Worm (Caenorhabditis elegans) whole organism, L1 larva: ENCODE data around the gene F17C11.2.

Experiments used
- blmp-1 ChIP-seq: fragments of 150-350 bp; optimal IDR thresholded peaks from 2 replicates; lab custom pipeline; 2014; ENCODE audit warnings: missing biosample characterization, missing genetic modification characterization
- ceh-63 ChIP-seq: fragments of 200-800 bp; sonication (Bioruptor generic); optimal IDR thresholded peaks from 2 replicates; lab custom pipeline; 2018; ENCODE audit warnings: mild to moderate bottlenecking, missing genetic modification characterization, missing compliant biosample characterization
- ceh-82 ChIP-seq, 3 experiments: fragments of 150-350 bp in 1 of 3; sonication (generic microtip) in 2 of 3; optimal IDR thresholded peaks; 2 replicates each; lab custom pipeline; 2014 to 2017; ENCODE audit warnings: missing biosample characterization in 3 of 3, missing genetic modification characterization in 3 of 3
- ces-1 ChIP-seq: fragments of 150-350 bp; optimal IDR thresholded peaks from 2 replicates; lab custom pipeline; 2014; ENCODE audit warnings: missing biosample characterization, missing genetic modification reagents, missing genetic modification characterization
- dpl-1 ChIP-seq, 3 experiments: fragments of 150-350 bp in 2 of 3; sonication (generic microtip) in 1 of 3; optimal IDR thresholded peaks; 2 replicates each; lab custom pipeline; 2014 to 2017; ENCODE audit warnings: missing biosample characterization in 3 of 3, missing genetic modification characterization in 3 of 3, missing genetic modification reagents in 3 of 3
- dsc-1 ChIP-seq: sonication (generic microtip); optimal IDR thresholded peaks from 2 replicates; lab custom pipeline; 2016; ENCODE audit warnings: mild to moderate bottlenecking, missing genetic modification characterization, missing compliant biosample characterization
- efl-1 ChIP-seq, 4 experiments: fragments of 150-350 bp; optimal IDR thresholded peaks in 3 of 4; peaks in 1 of 4; 1 replicate in 1 of 4; 2 replicates in 3 of 4; lab custom pipeline; 2014; ENCODE audit warnings: missing biosample characterization in 2 of 4, missing genetic modification characterization in 2 of 4, missing genetic modification reagents in 2 of 4
- elt-2 ChIP-seq: sonication (generic microtip); optimal IDR thresholded peaks from 2 replicates; lab custom pipeline; 2016; ENCODE audit warnings: missing genetic modification characterization, mild to moderate bottlenecking, inconsistent platforms, missing compliant biosample characterization, missing genetic modification reagents
- elt-3 ChIP-seq, 6 experiments: fragments of 150-350 bp in 1 of 6; sonication (generic microtip); optimal IDR thresholded peaks; 2 replicates each; lab custom pipeline; 2017 to 2018; ENCODE audit warnings: missing biosample characterization in 6 of 6, missing genetic modification characterization in 6 of 6, inconsistent platforms in 1 of 6
- ets-5 ChIP-seq: fragments of 200-800 bp; sonication (Bioruptor generic); IDR thresholded peaks from 2 replicates; pipeline ENCODE4 v1.3.6; 2022; ENCODE audit warnings: missing genetic modification characterization, missing compliant biosample characterization
- fkh-10 ChIP-seq: sonication (generic microtip); optimal IDR thresholded peaks from 2 replicates; lab custom pipeline; 2017; ENCODE audit warnings: missing biosample characterization, missing genetic modification reagents, missing genetic modification characterization
- fkh-4 ChIP-seq: sonication (generic microtip); optimal IDR thresholded peaks from 2 replicates; lab custom pipeline; 2016; ENCODE audit warnings: missing compliant biosample characterization, missing genetic modification characterization, borderline replicate concordance
- fkh-8 ChIP-seq: sonication (generic microtip); optimal IDR thresholded peaks from 2 replicates; lab custom pipeline; 2016; ENCODE audit warnings: mild to moderate bottlenecking, missing genetic modification characterization, missing compliant biosample characterization
- hlh-17 ChIP-seq: fragments of 200-800 bp; sonication (Bioruptor generic); optimal IDR thresholded peaks from 2 replicates; lab custom pipeline; 2018; ENCODE audit warnings: missing genetic modification characterization, mild to moderate bottlenecking, missing compliant biosample characterization, moderate library complexity, borderline replicate concordance
- hlh-4 ChIP-seq: sonication (generic microtip); optimal IDR thresholded peaks from 2 replicates; lab custom pipeline; 2016; ENCODE audit warnings: mild to moderate bottlenecking, missing genetic modification characterization, missing compliant biosample characterization
- jun-1 ChIP-seq: fragments of 150-350 bp; optimal IDR thresholded peaks from 2 replicates; lab custom pipeline; 2014; ENCODE audit warnings: missing biosample characterization, missing genetic modification reagents, missing genetic modification characterization
- lin-14 ChIP-seq: fragments of 200-800 bp; sonication (Bioruptor generic); optimal IDR thresholded peaks from 2 replicates; lab custom pipeline; 2018; ENCODE audit warnings: mild to moderate bottlenecking, missing genetic modification characterization, moderate library complexity, missing compliant biosample characterization
- lin-35 ChIP-seq, 2 experiments: fragments of 150-350 bp; optimal IDR thresholded peaks; 2 replicates each; lab custom pipeline; 2014; ENCODE audit warnings: missing biosample characterization in 2 of 2, missing genetic modification characterization in 2 of 2, missing genetic modification reagents in 2 of 2
- lir-3 ChIP-seq: sonication (generic microtip); optimal IDR thresholded peaks from 2 replicates; lab custom pipeline; 2016; ENCODE audit warnings: mild to moderate bottlenecking, missing genetic modification characterization, moderate library complexity, missing compliant biosample characterization; ENCODE audit not compliant: poor library complexity
- lsy-2 ChIP-seq, 2 experiments: fragments of 150-350 bp; optimal IDR thresholded peaks; 2 replicates each; lab custom pipeline; 2014; ENCODE audit warnings: missing biosample characterization in 2 of 2, missing genetic modification characterization in 2 of 2
- mep-1 ChIP-seq: fragments of 150-350 bp; optimal IDR thresholded peaks from 2 replicates; lab custom pipeline; 2014; ENCODE audit warnings: missing biosample characterization, missing genetic modification characterization
- nhr-11 ChIP-seq: fragments of 150-350 bp; optimal IDR thresholded peaks from 2 replicates; lab custom pipeline; 2014; ENCODE audit warnings: missing biosample characterization, missing genetic modification characterization
- nhr-19 ChIP-seq: fragments of 200-800 bp; sonication (Bioruptor generic); conservative IDR thresholded peaks from 2 replicates; pipeline ENCODE4 v1.3.6; 2022; ENCODE audit warnings: missing genetic modification characterization, missing compliant biosample characterization
- nhr-20 ChIP-seq: sonication (generic microtip); optimal IDR thresholded peaks from 2 replicates; lab custom pipeline; 2016; ENCODE audit warnings: mild to moderate bottlenecking, missing genetic modification characterization, missing compliant biosample characterization
- nhr-28 ChIP-seq: fragments of 150-350 bp; optimal IDR thresholded peaks from 2 replicates; lab custom pipeline; 2014; ENCODE audit warnings: missing biosample characterization, missing genetic modification characterization
- nhr-47 ChIP-seq: sonication (generic microtip); optimal IDR thresholded peaks from 2 replicates; lab custom pipeline; 2016; ENCODE audit warnings: mild to moderate bottlenecking, missing genetic modification characterization, moderate library complexity, missing compliant biosample characterization
- nhr-71 ChIP-seq: sonication (generic microtip); optimal IDR thresholded peaks from 2 replicates; lab custom pipeline; 2016; ENCODE audit warnings: mild to moderate bottlenecking, missing genetic modification characterization, moderate library complexity, missing compliant biosample characterization
- nhr-84 ChIP-seq: sonication (generic microtip); optimal IDR thresholded peaks from 2 replicates; lab custom pipeline; 2017; ENCODE audit warnings: missing biosample characterization, missing genetic modification characterization
- pag-3 ChIP-seq: sonication (generic microtip); optimal IDR thresholded peaks from 2 replicates; lab custom pipeline; 2017; ENCODE audit warnings: missing genetic modification characterization, mild to moderate bottlenecking, missing compliant biosample characterization, antibody characterized with exemption, borderline replicate concordance; ENCODE audit not compliant: insufficient read depth
- pax-3 ChIP-seq: fragments of 200-800 bp; sonication (Bioruptor generic); optimal IDR thresholded peaks from 2 replicates; lab custom pipeline; 2018; ENCODE audit warnings: mild to moderate bottlenecking, missing genetic modification characterization, moderate library complexity, missing compliant biosample characterization
- skn-1 ChIP-seq: fragments of 150-350 bp; optimal IDR thresholded peaks from 2 replicates; lab custom pipeline; 2014; ENCODE audit warnings: missing biosample characterization, missing genetic modification characterization
- snu-23 ChIP-seq: sonication (generic microtip); optimal IDR thresholded peaks from 2 replicates; lab custom pipeline; 2016; ENCODE audit warnings: missing genetic modification characterization, missing compliant biosample characterization
- sptf-1 ChIP-seq: fragments of 150-350 bp; optimal IDR thresholded peaks from 2 replicates; lab custom pipeline; 2014; ENCODE audit warnings: missing biosample characterization, missing genetic modification characterization
- swsn-7 ChIP-seq: sonication (generic microtip); optimal IDR thresholded peaks from 2 replicates; lab custom pipeline; 2016; ENCODE audit warnings: missing genetic modification characterization, missing compliant biosample characterization
- unc-62 ChIP-seq: fragments of 150-350 bp; optimal IDR thresholded peaks from 2 replicates; lab custom pipeline; 2014; ENCODE audit warnings: missing biosample characterization, missing genetic modification reagents, missing genetic modification characterization
- unc-86 ChIP-seq: sonication (generic microtip); optimal IDR thresholded peaks from 2 replicates; lab custom pipeline; 2016; ENCODE audit warnings: missing genetic modification characterization, missing compliant biosample characterization
- vab-15 ChIP-seq: sonication (generic microtip); optimal IDR thresholded peaks from 2 replicates; lab custom pipeline; 2017; ENCODE audit warnings: missing genotype, mild to moderate bottlenecking, missing genetic modification characterization, missing compliant biosample characterization
- ztf-11 ChIP-seq, 2 experiments: sonication (generic microtip); optimal IDR thresholded peaks; 2 replicates each; lab custom pipeline; 2016 to 2017; ENCODE audit warnings: missing genetic modification characterization in 2 of 2, missing biosample characterization in 1 of 2, missing compliant biosample characterization in 1 of 2
- ztf-4 ChIP-seq: fragments of 150-350 bp; optimal IDR thresholded peaks from 2 replicates; lab custom pipeline; 2014; ENCODE audit warnings: missing biosample characterization, missing genetic modification characterization

Gene F17C11.2

ce11 chrV:10929511-10929910 lies 18.5 kb upstream of the F17C11.2 start, which contains the start of gene F58B4.3:
F58B4.3 (plus strand) TSS chrV:10929811.
- peak; percentile 16 for TF ChIP-seq nhr-71 (tag; lab: Kevin White, UChicago)
- no peak for TF ChIP-seq ets-5 (GFP tag; lab: Robert Waterston, UW)
- TF ChIP-seq pax-3 (tag; lab: Kevin White, UChicago): peak; percentile 31
- TF ChIP-seq fkh-8 (tag; lab: Kevin White, UChicago): peak; percentile 64
- TF ChIP-seq ceh-82 (tag; optimal IDR thresholded peaks at IDR 0.05; lab: Kevin White, UChicago): no peak
- TF ChIP-seq, all 84 proteins: peak for 3

ce11 chrV:10931189-10931588 lies 16.8 kb upstream of the F17C11.2 start, which contains the start of gene scvp-1:
scvp-1 (minus strand) TSS chrV:10931289.
- TF ChIP-seq blmp-1 (tag; lab: Kevin White, UChicago): no peak
- no peak for TF ChIP-seq lsy-2 (tag; optimal IDR thresholded peaks at IDR 0.05; lab: Kevin White, UChicago)
- TF ChIP-seq vab-15 (tag; lab: Kevin White, UChicago): no peak
- no peak for TF ChIP-seq hlh-17 (GFP tag; lab: Kevin White, UChicago)
- no peak for TF ChIP-seq nhr-20 (tag; lab: Kevin White, UChicago)
- no peak for TF ChIP-seq ceh-63 (GFP tag; lab: Kevin White, UChicago)
- no peak for TF ChIP-seq unc-62 (GFP tag; lab: Kevin White, UChicago)
- TF ChIP-seq ztf-11 (tag; optimal IDR thresholded peaks at IDR 0.05; lab: Kevin White, UChicago): no peak
- TF ChIP-seq fkh-4 (tag; lab: Kevin White, UChicago): no peak
- TF ChIP-seq skn-1 (tag; lab: Kevin White, UChicago): no peak
- no peak for TF ChIP-seq hlh-4 (tag; lab: Kevin White, UChicago)
- no peak for TF ChIP-seq lin-35 (GFP tag; optimal IDR thresholded peaks at IDR 0.05; lab: Kevin White, UChicago)
- no peak for TF ChIP-seq nhr-47 (tag; lab: Kevin White, UChicago)
- TF ChIP-seq sptf-1 (tag; lab: Kevin White, UChicago): no peak
- TF ChIP-seq dpl-1 (GFP tag; optimal IDR thresholded peaks at IDR 0.05; lab: Kevin White, UChicago): no peak

- TF ChIP-seq ces-1 (GFP tag; lab: Kevin White, UChicago): no peak
- TF ChIP-seq elt-2 (tag; lab: Kevin White, UChicago): peak; percentile 89
- TF ChIP-seq efl-1 (optimal IDR thresholded peaks at IDR 0.05; lab: Kevin White, UChicago): no peak
- peak in 1 of 2 experiments; percentile 43 for TF ChIP-seq efl-1 (GFP tag; optimal IDR thresholded peaks at IDR 0.05 in 1 of 2; lab: Kevin White, UChicago)
- TF ChIP-seq lin-35 (GFP tag; optimal IDR thresholded peaks at IDR 0.05; lab: Kevin White, UChicago): peak in 1 of 2 experiments; percentile 19
- TF ChIP-seq nhr-20 (tag; lab: Kevin White, UChicago): peak; percentile 51
Observed at ce11 chrV:10932411-10932810, 15.6 kb upstream of the F17C11.2 start, which contains the start of gene F58B4.5. F58B4.5 (plus strand) TSS chrV:10932693.

ce11 chrV:10936681-10937080 lies 11.3 kb upstream of the F17C11.2 start, which contains the start of gene F17C11.12:
F17C11.12 (minus strand) TSS chrV:10936920.
- TF ChIP-seq blmp-1 (tag; lab: Kevin White, UChicago) (no peak), nhr-20 (tag; lab: Kevin White, UChicago) (peak; percentile 1), elt-2 (tag; lab: Kevin White, UChicago) (peak; percentile 83), jun-1 (no peak), unc-86 (no peak), lin-14 (no peak), swsn-7 (tag; lab: Kevin White, UChicago) (no peak)
- TF ChIP-seq, all 84 proteins: peak for 2

- TF ChIP-seq nhr-71 (tag; lab: Kevin White, UChicago) (peak; percentile 88), lsy-2 (tag; optimal IDR thresholded peaks at IDR 0.05; lab: Kevin White, UChicago) (peak; percentile 26 to 65), fkh-4 (tag; lab: Kevin White, UChicago) (no peak), nhr-20 (tag; lab: Kevin White, UChicago) (peak; percentile 70), nhr-19 (GFP tag; lab: Robert Waterston, UW) (peak; percentile 88), lin-35 (GFP tag; optimal IDR thresholded peaks at IDR 0.05; lab: Kevin White, UChicago) (peak in 1 of 2 experiments; percentile 27), snu-23 (peak; percentile 41), ets-5 (GFP tag; lab: Robert Waterston, UW) (no peak), fkh-10 (GFP tag; lab: Kevin White, UChicago) (peak; percentile 92), nhr-28 (tag; lab: Kevin White, UChicago) (no peak), elt-3 (tag; optimal IDR thresholded peaks at IDR 0.05; lab: Kevin White, UChicago) (peak in 1 of 6 experiments; percentile 65), skn-1 (tag; lab: Kevin White, UChicago) (peak; percentile 64), mep-1 (tag; lab: Kevin White, UChicago) (peak; percentile 30), dsc-1 (tag; lab: Kevin White, UChicago) (peak; percentile 69), swsn-7 (tag; lab: Kevin White, UChicago) (peak; percentile 30), ztf-4 (tag; lab: Kevin White, UChicago) (peak; percentile 45), efl-1 (optimal IDR thresholded peaks at IDR 0.05; lab: Kevin White, UChicago) (no peak), efl-1 (GFP tag; optimal IDR thresholded peaks at IDR 0.05 in 1 of 2; lab: Kevin White, UChicago) (peak in 1 of 2 experiments; percentile 62), nhr-84 (tag; lab: Kevin White, UChicago) (no peak), nhr-11 (peak; percentile 63), nhr-47 (tag; lab: Kevin White, UChicago) (peak; percentile 73), lir-3 (tag; lab: Kevin White, UChicago) (no peak), pag-3 (tag; lab: Kevin White, UChicago) (no peak), unc-62 (GFP tag; lab: Kevin White, UChicago) (no peak)
Observed at ce11 chrV:10937294-10937693, 10.7 kb upstream of the F17C11.2 start.
